Fruit fly (Drosophila melanogaster) whole organism, prepupa: ENCODE measurements around the gene CG14085.

Source experiments
- Blimp-1 ChIP-seq: fragments of 200-800 bp; sonication (Bioruptor generic); optimal IDR thresholded peaks from 3 replicates; lab custom pipeline; 2017; ENCODE audit warnings: missing biosample characterization, missing genetic modification characterization, mild to moderate bottlenecking, moderate library complexity, missing genetic modification reagents
- CG10669 ChIP-seq: fragments of 200-800 bp; sonication (Bioruptor generic); optimal IDR thresholded peaks from 3 replicates; lab custom pipeline; 2018; ENCODE audit warnings: missing biosample characterization, mild to moderate bottlenecking, missing genetic modification characterization, moderate library complexity
- CG11294 ChIP-seq: fragments of 200-800 bp; sonication (Bioruptor generic); IDR thresholded peaks from 2 replicates; pipeline ENCODE4 v1.3.6; 2022; ENCODE audit warnings: missing biosample characterization, missing genetic modification characterization
- CG15336 ChIP-seq: fragments of 200-800 bp; sonication (Bioruptor generic); IDR thresholded peaks from 2 replicates; pipeline ENCODE4 v1.3.6; 2022; ENCODE audit warnings: missing biosample characterization, missing genetic modification characterization
- CG3032 ChIP-seq: fragments of 200-800 bp; optimal IDR thresholded peaks from 2 replicates; lab custom pipeline; 2019; ENCODE audit warnings: missing biosample characterization, mild to moderate bottlenecking, missing genetic modification characterization, moderate library complexity
- CG31627 ChIP-seq: fragments of 200-800 bp; sonication (Bioruptor generic); optimal IDR thresholded peaks from 3 replicates; lab custom pipeline; 2016; ENCODE audit warnings: missing biosample characterization, missing genetic modification characterization
- CG32006 ChIP-seq: fragments of 200-800 bp; sonication (Bioruptor generic); optimal IDR thresholded peaks from 3 replicates; lab custom pipeline; 2017; ENCODE audit warnings: missing biosample characterization, mild to moderate bottlenecking, missing genetic modification characterization
- CG4318 ChIP-seq: fragments of 200-800 bp; sonication (Bioruptor generic); optimal IDR thresholded peaks from 3 replicates; lab custom pipeline; 2017; ENCODE audit warnings: missing biosample characterization, mild to moderate bottlenecking, missing genetic modification characterization
- CG6163 ChIP-seq: fragments of 200-800 bp; sonication (Bioruptor generic); IDR thresholded peaks from 3 replicates; pipeline ENCODE4 v1.3.6; 2022; ENCODE audit warnings: missing biosample characterization, missing genetic modification characterization
- CG6792 ChIP-seq: fragments of 200-800 bp; sonication (Bioruptor generic); optimal IDR thresholded peaks from 3 replicates; lab custom pipeline; 2016; ENCODE audit warnings: missing biosample characterization, missing genetic modification characterization
- CG6854 ChIP-seq: fragments of 200-800 bp; sonication (Bioruptor generic); optimal IDR thresholded peaks from 2 replicates; lab custom pipeline; 2017; ENCODE audit warnings: missing biosample characterization, mild to moderate bottlenecking, missing genetic modification characterization
- CG7368 ChIP-seq: fragments of 200-800 bp; sonication (Bioruptor generic); optimal IDR thresholded peaks from 3 replicates; lab custom pipeline; 2016; ENCODE audit warnings: missing biosample characterization, missing genetic modification characterization
- CG8119 ChIP-seq: fragments of 200-800 bp; sonication (Bioruptor generic); IDR thresholded peaks from 3 replicates; pipeline ENCODE4 v1.3.6; 2022; ENCODE audit warnings: missing biosample characterization, missing genetic modification characterization
- CG8319 ChIP-seq: fragments of 200-800 bp; sonication (Bioruptor generic); optimal IDR thresholded peaks from 3 replicates; lab custom pipeline; 2016; ENCODE audit warnings: missing biosample characterization, missing genetic modification characterization
- CG8632 ChIP-seq: fragments of 200-800 bp; sonication (Bioruptor generic); optimal IDR thresholded peaks from 3 replicates; lab custom pipeline; 2016; ENCODE audit warnings: missing biosample characterization, missing genetic modification characterization
- CG9139 ChIP-seq: fragments of 200-800 bp; sonication (Bioruptor generic); optimal IDR thresholded peaks from 3 replicates; lab custom pipeline; 2017; ENCODE audit warnings: missing biosample characterization, mild to moderate bottlenecking, missing genetic modification characterization
- Eip75B ChIP-seq: fragments of 200-800 bp; sonication (Bioruptor generic); optimal IDR thresholded peaks from 3 replicates; lab custom pipeline; 2016; ENCODE audit warnings: missing biosample characterization, missing genetic modification characterization
- Eip78C ChIP-seq: fragments of 200-800 bp; sonication (Bioruptor generic); peaks from one replicate; lab custom pipeline; 2016; ENCODE audit warnings: missing biosample characterization, missing genetic modification characterization
- Eip93F ChIP-seq: fragments of 200-800 bp; sonication (Bioruptor generic); optimal IDR thresholded peaks from 2 replicates; lab custom pipeline; 2016; ENCODE audit warnings: missing biosample characterization, mild to moderate bottlenecking, missing genetic modification characterization
- Ets21C ChIP-seq: fragments of 200-800 bp; sonication (Bioruptor generic); optimal IDR thresholded peaks from 3 replicates; lab custom pipeline; 2016; ENCODE audit warnings: missing biosample characterization, missing genetic modification characterization
- Ets96B ChIP-seq: fragments of 200-800 bp; optimal IDR thresholded peaks from 2 replicates; lab custom pipeline; 2019; ENCODE audit warnings: missing biosample characterization, mild to moderate bottlenecking, missing genetic modification characterization, moderate library complexity
- Hr38 ChIP-seq: sonication (Bioruptor generic); optimal IDR thresholded peaks from 2 replicates; lab custom pipeline; 2016; ENCODE audit warnings: missing biosample characterization, missing genetic modification characterization
- Hr39 ChIP-seq: fragments of 200-800 bp; sonication (Bioruptor generic); optimal IDR thresholded peaks from 2 replicates; lab custom pipeline; 2016; ENCODE audit warnings: missing biosample characterization, missing genetic modification characterization
- Hr4 ChIP-seq: fragments of 200-800 bp; sonication (Bioruptor generic); optimal IDR thresholded peaks from 3 replicates; lab custom pipeline; 2016; ENCODE audit warnings: missing biosample characterization, missing genetic modification characterization
- Lpt ChIP-seq: fragments of 200-800 bp; sonication (Bioruptor generic); optimal IDR thresholded peaks from 3 replicates; lab custom pipeline; 2016; ENCODE audit warnings: missing biosample characterization, missing genetic modification characterization
- Met ChIP-seq: fragments of 200-800 bp; sonication (Bioruptor generic); optimal IDR thresholded peaks from 3 replicates; lab custom pipeline; 2016; ENCODE audit warnings: missing biosample characterization, missing genetic modification characterization
- OdsH ChIP-seq: fragments of 200-800 bp; sonication (Bioruptor generic); optimal IDR thresholded peaks from 3 replicates; lab custom pipeline; 2016; ENCODE audit warnings: missing biosample characterization, missing genetic modification characterization
- Smox ChIP-seq: fragments of 200-800 bp; sonication (Bioruptor generic); optimal IDR thresholded peaks from 3 replicates; lab custom pipeline; 2016; ENCODE audit warnings: missing biosample characterization, missing genetic modification characterization
- Sox15 ChIP-seq: fragments of 200-800 bp; sonication (Bioruptor generic); optimal IDR thresholded peaks from 3 replicates; lab custom pipeline; 2016; ENCODE audit warnings: missing biosample characterization, missing genetic modification characterization
- acj6 ChIP-seq: fragments of 200-800 bp; sonication (Bioruptor generic); optimal IDR thresholded peaks from 3 replicates; lab custom pipeline; 2016; ENCODE audit warnings: missing biosample characterization, missing genetic modification characterization
- dsx ChIP-seq: fragments of 200-800 bp; optimal IDR thresholded peaks from 3 replicates; lab custom pipeline; 2019; ENCODE audit warnings: missing biosample characterization, mild to moderate bottlenecking, missing genetic modification characterization, moderate library complexity; ENCODE audit not compliant: poor library complexity, severe bottlenecking
- eg ChIP-seq: fragments of 200-800 bp; sonication (Bioruptor generic); IDR thresholded peaks from 3 replicates; pipeline ENCODE4 v1.3.6; 2022; ENCODE audit warnings: missing biosample characterization, missing genetic modification characterization
- esn ChIP-seq: fragments of 200-800 bp; sonication (Bioruptor generic); optimal IDR thresholded peaks from 2 replicates; lab custom pipeline; 2016; ENCODE audit warnings: missing biosample characterization, mild to moderate bottlenecking, missing genetic modification characterization, moderate library complexity
- fd59A ChIP-seq: fragments of 200-800 bp; sonication (Bioruptor generic); optimal IDR thresholded peaks from 2 replicates; lab custom pipeline; 2017; ENCODE audit warnings: missing biosample characterization, mild to moderate bottlenecking, missing genetic modification characterization, missing genetic modification reagents
- fkh ChIP-seq: fragments of 200-800 bp; sonication (Bioruptor generic); optimal IDR thresholded peaks from 3 replicates; lab custom pipeline; 2017; ENCODE audit warnings: missing biosample characterization, mild to moderate bottlenecking, missing genetic modification characterization, moderate library complexity
- lz ChIP-seq: fragments of 200-800 bp; sonication (Bioruptor generic); optimal IDR thresholded peaks from 3 replicates; lab custom pipeline; 2016; ENCODE audit warnings: missing biosample characterization, missing genetic modification characterization
- net ChIP-seq: fragments of 200-800 bp; sonication (Bioruptor generic); optimal IDR thresholded peaks from 3 replicates; lab custom pipeline; 2016; ENCODE audit warnings: missing biosample characterization, missing genetic modification characterization
- salr ChIP-seq, 2 experiments: fragments of 200-800 bp; sonication (Bioruptor generic); optimal IDR thresholded peaks; 3 replicates each; lab custom pipeline; 2016 to 2018; ENCODE audit warnings: missing biosample characterization in 2 of 2, missing genetic modification characterization in 2 of 2, mild to moderate bottlenecking in 1 of 2
- spab ChIP-seq: fragments of 200-800 bp; sonication (Bioruptor generic); optimal IDR thresholded peaks from 2 replicates; lab custom pipeline; 2017; ENCODE audit warnings: missing biosample characterization, mild to moderate bottlenecking, missing genetic modification characterization, missing genetic modification reagents
- ss ChIP-seq, 2 experiments: fragments of 200-800 bp; sonication (Bioruptor generic); optimal IDR thresholded peaks; 2 replicates in 1 of 2; 3 replicates in 1 of 2; lab custom pipeline; 2017 to 2018; ENCODE audit warnings: mild to moderate bottlenecking in 2 of 2, missing biosample characterization in 2 of 2, missing genetic modification characterization in 2 of 2, moderate library complexity in 1 of 2
- svp ChIP-seq: fragments of 200-800 bp; sonication (Bioruptor generic); peaks from one replicate; lab custom pipeline; 2016; ENCODE audit warnings: missing biosample characterization, missing genetic modification characterization

Gene CG14085

dm6 chr3L:19292440-19293175 lies 23.5 kb downstream of the CG14085 start, which contains the start of gene Gbs-76A (continued):
- peak; percentile 59 for TF ChIP-seq Hr39
- peak; percentile 80 for TF ChIP-seq CG10669 (GFP tag; lab: Kevin White, UChicago)
- TF ChIP-seq CG32006 (GFP tag; lab: Kevin White, UChicago), result peak; percentile 94
- TF ChIP-seq ss (GFP tag; optimal IDR thresholded peaks at IDR 0.05; lab: Kevin White, UChicago), result peak; percentile 80 to 84
- TF ChIP-seq esn (GFP tag; lab: Kevin White, UChicago), result peak; percentile 83
- peak; percentile 89 for TF ChIP-seq eg (GFP tag; lab: Robert Waterston, UW)
- peak; percentile 41 for TF ChIP-seq CG6854 (GFP tag; lab: Kevin White, UChicago)
- TF ChIP-seq Met (GFP tag; lab: Kevin White, UChicago), result peak; percentile 73
- TF ChIP-seq Smox (GFP tag; lab: Kevin White, UChicago), result peak; percentile 59
- peak; percentile 53 for TF ChIP-seq lz (GFP tag; lab: Kevin White, UChicago)
- TF ChIP-seq Hr38, result no peak
- peak; percentile 83 for TF ChIP-seq acj6 (GFP tag; lab: Kevin White, UChicago)
- peak; percentile 52 for TF ChIP-seq CG31627
- TF ChIP-seq CG7368 (GFP tag; lab: Kevin White, UChicago), result peak; percentile 68
- peak; percentile 88 for TF ChIP-seq fkh (GFP tag; lab: Kevin White, UChicago)
- peak; percentile 92 for TF ChIP-seq Ets96B (tag; lab: Kevin White, UChicago)
- peak; percentile 81 for TF ChIP-seq OdsH (GFP tag; lab: Kevin White, UChicago)
- peak; percentile 81 for TF ChIP-seq Hr4 (GFP tag; lab: Kevin White, UChicago)
- peak; percentile 60 to 80 for TF ChIP-seq salr (GFP tag; optimal IDR thresholded peaks at IDR 0.05; lab: Kevin White, UChicago)
- peak; percentile 42 for TF ChIP-seq Eip75B (GFP tag; lab: Kevin White, UChicago)
- peak; percentile 88 for TF ChIP-seq dsx (GFP tag; lab: Kevin White, UChicago)
- peak; percentile 93 for TF ChIP-seq CG8632 (GFP tag; lab: Kevin White, UChicago)
- TF ChIP-seq Ets21C (GFP tag; lab: Kevin White, UChicago), result peak; percentile 30
- TF ChIP-seq CG4318 (GFP tag; lab: Kevin White, UChicago), result peak; percentile 88
- peak; percentile 63 for TF ChIP-seq CG9139 (GFP tag; lab: Kevin White, UChicago)
- peak; percentile 70 for TF ChIP-seq net (GFP tag; lab: Kevin White, UChicago)
- peak; percentile 80 for TF ChIP-seq CG6792 (GFP tag; lab: Kevin White, UChicago)
- peak; percentile 69 for TF ChIP-seq fd59A (GFP tag; lab: Kevin White, UChicago)
- peak; percentile 75 for TF ChIP-seq CG8319 (GFP tag; lab: Kevin White, UChicago)
- TF ChIP-seq svp, result peak; percentile 85
- peak; percentile 45 for TF ChIP-seq Blimp-1
- peak; percentile 85 for TF ChIP-seq Lpt (GFP tag; lab: Kevin White, UChicago)
- peak; percentile 92 for TF ChIP-seq Eip78C (GFP tag; lab: Kevin White, UChicago)
- TF ChIP-seq spab (GFP tag; lab: Kevin White, UChicago), result peak; percentile 92
- no peak for TF ChIP-seq Eip93F
- peak; percentile 26 for TF ChIP-seq Sox15

DNA sequence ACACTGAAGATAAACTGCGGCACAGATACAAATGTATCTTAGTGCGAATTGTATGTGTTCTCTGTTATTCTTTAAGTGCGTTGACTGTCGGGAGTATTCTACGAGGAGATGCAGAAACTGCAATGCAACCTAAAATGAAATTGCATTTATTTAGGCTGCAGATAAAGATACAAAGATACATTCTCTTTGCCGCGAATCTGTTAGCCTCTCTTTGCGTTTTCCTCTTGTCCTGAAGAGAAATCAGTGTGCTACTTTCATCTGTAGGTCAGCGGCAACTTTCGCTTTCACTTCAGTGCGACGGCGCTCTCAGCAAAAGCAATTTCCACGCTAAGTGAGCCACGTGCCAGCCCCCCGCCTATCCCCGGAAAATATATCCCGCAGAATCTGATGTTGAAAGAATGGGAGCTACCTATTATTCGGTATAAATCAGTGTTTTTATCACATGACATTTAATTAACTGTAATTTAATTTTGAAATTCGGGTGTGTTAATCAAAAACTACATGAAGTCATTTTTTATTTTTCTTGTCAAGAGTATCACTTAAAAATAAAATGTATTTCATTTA lies 24.1 kb downstream of the CG14085 start:
- TF ChIP-seq Eip78C (GFP tag; lab: Kevin White, UChicago) (peak; percentile 59), acj6 (GFP tag; lab: Kevin White, UChicago) (no peak), CG6163 (GFP tag; lab: Robert Waterston, UW) (peak; percentile 21; the same call in 1 of the 3 replicates), CG15336 (GFP tag; lab: Robert Waterston, UW) (peak; percentile 37; the same call in 1 of the 2 replicates), CG8119 (GFP tag; lab: Robert Waterston, UW) (peak; percentile 25; the same call in 1 of the 3 replicates), CG11294 (GFP tag; lab: Robert Waterston, UW) (no peak; the same call in 1 of the 2 replicates), eg (GFP tag; lab: Robert Waterston, UW) (peak; percentile 39; the same call in 1 of the 3 replicates), CG3032 (tag; lab: Kevin White, UChicago) (no peak), CG6854 (GFP tag; lab: Kevin White, UChicago) (peak; percentile 26), Blimp-1 (peak; percentile 95), CG32006 (GFP tag; lab: Kevin White, UChicago) (peak; percentile 6), svp (peak; percentile 31), dsx (GFP tag; lab: Kevin White, UChicago) (no peak)
- TF ChIP-seq, all 60 proteins: peak for 9
